Worm (Caenorhabditis elegans) whole organism, mixed stage, embryonic: ENCODE measurements around the gene T26C11.8.

Source experiments
- bed-3 ChIP-seq: fragments of 200-800 bp; sonication (Bioruptor generic); optimal IDR thresholded peaks from 3 replicates; lab custom pipeline; 2018; ENCODE audit warnings: mild to moderate bottlenecking, missing genetic modification characterization, moderate library complexity, missing compliant biosample characterization
- ceh-39 ChIP-seq: fragments of 150-350 bp; optimal IDR thresholded peaks from 2 replicates; lab custom pipeline; 2014; ENCODE audit warnings: missing biosample characterization, missing genetic modification characterization
- ces-1 ChIP-seq: fragments of 150-350 bp; optimal IDR thresholded peaks from 2 replicates; lab custom pipeline; 2014; ENCODE audit warnings: missing biosample characterization, missing genetic modification reagents, missing genetic modification characterization
- cnd-1 ChIP-seq: fragments of 200-800 bp; sonication (Bioruptor generic); optimal IDR thresholded peaks from 2 replicates; lab custom pipeline; 2018; ENCODE audit warnings: mild to moderate bottlenecking, missing genetic modification characterization, missing compliant biosample characterization
- drap-1 ChIP-seq: fragments of 200-800 bp; sonication (Bioruptor generic); optimal IDR thresholded peaks from 3 replicates; lab custom pipeline; 2018; ENCODE audit warnings: mild to moderate bottlenecking, missing genetic modification characterization, missing compliant biosample characterization
- flh-1 ChIP-seq: fragments of 200-800 bp; sonication (Bioruptor generic); optimal IDR thresholded peaks from 2 replicates; lab custom pipeline; 2018; ENCODE audit warnings: mild to moderate bottlenecking, missing genetic modification characterization, moderate library complexity, missing compliant biosample characterization
- ham-2 ChIP-seq: fragments of 200-800 bp; sonication (Bioruptor generic); optimal IDR thresholded peaks from 2 replicates; lab custom pipeline; 2018; ENCODE audit warnings: mild to moderate bottlenecking, missing genetic modification characterization, missing compliant biosample characterization
- hlh-1 ChIP-seq: fragments of 150-350 bp; optimal IDR thresholded peaks from 2 replicates; lab custom pipeline; 2014; ENCODE audit warnings: missing biosample characterization, missing genetic modification reagents, missing genetic modification characterization
- lin-13 ChIP-seq: fragments of 150-350 bp; optimal IDR thresholded peaks from 2 replicates; lab custom pipeline; 2014; ENCODE audit warnings: missing biosample characterization, missing genetic modification characterization
- lin-32 ChIP-seq: fragments of 200-800 bp; sonication (Bioruptor generic); optimal IDR thresholded peaks from 2 replicates; lab custom pipeline; 2018; ENCODE audit warnings: mild to moderate bottlenecking, missing genetic modification characterization, missing compliant biosample characterization
- lsy-2 ChIP-seq: fragments of 150-350 bp; optimal IDR thresholded peaks from 2 replicates; lab custom pipeline; 2014; ENCODE audit warnings: missing biosample characterization, missing genetic modification characterization
- mep-1 ChIP-seq: fragments of 150-350 bp; optimal IDR thresholded peaks from 2 replicates; lab custom pipeline; 2017; ENCODE audit warnings: missing biosample characterization, missing genetic modification reagents, missing genetic modification characterization, inconsistent platforms
- mls-2 ChIP-seq: sonication (generic microtip); optimal IDR thresholded peaks from 2 replicates; lab custom pipeline; 2016; ENCODE audit warnings: mild to moderate bottlenecking, missing genetic modification characterization, moderate library complexity, missing compliant biosample characterization
- nhr-12 ChIP-seq: fragments of 150-350 bp; optimal IDR thresholded peaks from 2 replicates; lab custom pipeline; 2014; ENCODE audit warnings: missing biosample characterization, missing genetic modification characterization
- nhr-2 ChIP-seq: fragments of 150-350 bp; optimal IDR thresholded peaks from 2 replicates; lab custom pipeline; 2014; ENCODE audit warnings: missing biosample characterization, missing genetic modification characterization
- nhr-237 ChIP-seq: fragments of 150-350 bp; optimal IDR thresholded peaks from 2 replicates; lab custom pipeline; 2014; ENCODE audit warnings: missing biosample characterization, missing genetic modification characterization
- nhr-28 ChIP-seq: fragments of 150-350 bp; optimal IDR thresholded peaks from 2 replicates; lab custom pipeline; 2014; ENCODE audit warnings: missing biosample characterization, missing genetic modification characterization
- nhr-76 ChIP-seq: sonication (generic microtip); optimal IDR thresholded peaks from 2 replicates; lab custom pipeline; 2017; ENCODE audit warnings: missing biosample characterization, missing genetic modification characterization
- sem-2 ChIP-seq: fragments of 200-800 bp; sonication (Bioruptor generic); optimal IDR thresholded peaks from 2 replicates; lab custom pipeline; 2018; ENCODE audit warnings: mild to moderate bottlenecking, missing genetic modification characterization, missing compliant biosample characterization
- sptf-1 ChIP-seq: sonication (generic microtip); optimal IDR thresholded peaks from 2 replicates; lab custom pipeline; 2017; ENCODE audit warnings: mild to moderate bottlenecking, missing genetic modification characterization, moderate library complexity, missing compliant biosample characterization
- tbx-8 ChIP-seq: fragments of 200-800 bp; sonication (Bioruptor generic); optimal IDR thresholded peaks from 2 replicates; lab custom pipeline; 2018; ENCODE audit warnings: mild to moderate bottlenecking, missing genetic modification characterization, moderate library complexity, missing compliant biosample characterization
- unc-120 ChIP-seq: sonication (generic microtip); optimal IDR thresholded peaks from 2 replicates; lab custom pipeline; 2017; ENCODE audit warnings: missing genetic modification characterization, missing compliant biosample characterization; ENCODE audit not compliant: poor library complexity, severe bottlenecking
- unc-39 ChIP-seq: fragments of 150-350 bp; optimal IDR thresholded peaks from 2 replicates; lab custom pipeline; 2014; ENCODE audit warnings: missing biosample characterization, missing genetic modification characterization
- unc-62 ChIP-seq: fragments of 150-350 bp; optimal IDR thresholded peaks from 2 replicates; lab custom pipeline; 2014; ENCODE audit warnings: missing biosample characterization, missing genetic modification reagents, missing genetic modification characterization
- zip-8 ChIP-seq: fragments of 150-350 bp; optimal IDR thresholded peaks from 2 replicates; lab custom pipeline; 2014; ENCODE audit warnings: missing biosample characterization, missing genetic modification characterization

The T26C11.8 gene

ce11 chrX:1890817-1891216 lies 30.3 kb downstream of the T26C11.8 start:
- TF ChIP-seq nhr-28 (no peak), ceh-39 (no peak), nhr-12 (tag; lab: Kevin White, UChicago) (no peak), lin-13 (tag; lab: Kevin White, UChicago) (no peak), ces-1 (GFP tag; lab: Kevin White, UChicago) (no peak), cnd-1 (tag; lab: Kevin White, UChicago) (no peak)

- no peak for TF ChIP-seq lin-13 (tag; lab: Kevin White, UChicago)
These were observed 31.4 kb downstream of the T26C11.8 start, which contains the start of gene B0294.3 for ce11 chrX:1891887-1892286. Gene B0294.3 (plus strand): TSS chrX:1892187.

ce11 chrX:1897243-1897642 lies 36.7 kb downstream of the T26C11.8 start, which contains the start of gene B0294.1:
Gene B0294.1 (minus strand): TSS chrX:1897343.
- TF ChIP-seq ces-1 (GFP tag; lab: Kevin White, UChicago) (no peak), sem-2 (GFP tag; lab: Kevin White, UChicago) (no peak), bed-3 (GFP tag; lab: Kevin White, UChicago) (no peak), drap-1 (GFP tag; lab: Kevin White, UChicago) (no peak), tbx-8 (GFP tag; lab: Kevin White, UChicago) (no peak), unc-62 (no peak), zip-8 (no peak), hlh-1 (no peak), ham-2 (GFP tag; lab: Kevin White, UChicago) (no peak), flh-1 (no peak)

- no peak for TF ChIP-seq nhr-2 (tag; lab: Kevin White, UChicago)
These were observed 41.0 kb downstream of the T26C11.8 start for ce11 chrX:1901480-1901879.

ce11 chrX:1907009-1907408 lies 46.5 kb downstream of the T26C11.8 start:
- TF ChIP-seq ham-2 (GFP tag; lab: Kevin White, UChicago) (no peak), tbx-8 (GFP tag; lab: Kevin White, UChicago) (no peak), lin-32 (no peak), nhr-28 (no peak), nhr-237 (tag; lab: Kevin White, UChicago) (no peak), sptf-1 (no peak), mls-2 (tag; lab: Kevin White, UChicago) (no peak), nhr-76 (no peak), ces-1 (GFP tag; lab: Kevin White, UChicago) (no peak), unc-62 (no peak), nhr-2 (tag; lab: Kevin White, UChicago) (no peak), sem-2 (GFP tag; lab: Kevin White, UChicago) (no peak), zip-8 (no peak), mep-1 (tag; lab: Kevin White, UChicago) (no peak)

ce11 chrX:1909353-1909752 lies 48.8 kb downstream of the T26C11.8 start:
- TF ChIP-seq mls-2 (tag; lab: Kevin White, UChicago) (peak; percentile 1), sem-2 (GFP tag; lab: Kevin White, UChicago) (no peak), unc-120 (tag; lab: Kevin White, UChicago) (no peak), drap-1 (GFP tag; lab: Kevin White, UChicago) (peak; percentile 71), nhr-237 (tag; lab: Kevin White, UChicago) (peak; percentile 70), ceh-39 (peak; percentile 2), nhr-12 (tag; lab: Kevin White, UChicago) (no peak), lsy-2 (tag; lab: Kevin White, UChicago) (peak; percentile 35), ces-1 (GFP tag; lab: Kevin White, UChicago) (peak; percentile 38), unc-39 (peak; percentile 9), sptf-1 (no peak), ham-2 (GFP tag; lab: Kevin White, UChicago) (no peak), lin-32 (no peak)
